Worm (Caenorhabditis elegans) whole organism, L4 larva: Measurements from ENCODE around the gene ham-2.

Source experiments
- fkh-10 ChIP-seq: fragments of 150-350 bp; optimal IDR thresholded peaks from 2 replicates; lab custom pipeline; 2014; ENCODE audit warnings: missing biosample characterization, missing genetic modification reagents, missing genetic modification characterization
- hlh-30 ChIP-seq: sonication (generic microtip); optimal IDR thresholded peaks from 2 replicates; lab custom pipeline; 2017; ENCODE audit warnings: antibody characterized with exemption, mild to moderate bottlenecking, missing genetic modification characterization, missing compliant biosample characterization; ENCODE audit not compliant: insufficient read depth
- jun-1 ChIP-seq: fragments of 150-350 bp; optimal IDR thresholded peaks from 2 replicates; lab custom pipeline; 2014; ENCODE audit warnings: missing biosample characterization, missing genetic modification reagents, missing genetic modification characterization
- madf-9 ChIP-seq: fragments of 200-800 bp; sonication (Bioruptor generic); conservative IDR thresholded peaks from 2 replicates; pipeline ENCODE4 v1.3.6; 2022; ENCODE audit warnings: missing genetic modification reagents, missing genetic modification characterization, missing compliant biosample characterization
- nhr-28 ChIP-seq: fragments of 150-350 bp; optimal IDR thresholded peaks from 2 replicates; lab custom pipeline; 2014; ENCODE audit warnings: missing biosample characterization, missing genetic modification characterization
- pqm-1 ChIP-seq: sonication (generic microtip); optimal IDR thresholded peaks from 2 replicates; lab custom pipeline; 2017; ENCODE audit warnings: missing biosample characterization, missing genetic modification characterization
- skn-1 ChIP-seq: fragments of 150-350 bp; optimal IDR thresholded peaks from 2 replicates; lab custom pipeline; 2014; ENCODE audit warnings: missing biosample characterization, missing genetic modification characterization
- unc-39 ChIP-seq: sonication (generic microtip); optimal IDR thresholded peaks from 2 replicates; lab custom pipeline; 2017; ENCODE audit warnings: missing biosample characterization, missing genetic modification characterization

ce11 chrX:4599526-4599925 lies 45.0 kb downstream of the ham-2 start:
- TF ChIP-seq pqm-1 (tag; lab: Kevin White, UChicago) (no peak), unc-39 (tag; lab: Kevin White, UChicago) (no peak), madf-9 (GFP tag; lab: Robert Waterston, UW) (no peak), nhr-28 (tag; lab: Kevin White, UChicago) (no peak), hlh-30 (tag; lab: Kevin White, UChicago) (no peak), jun-1 (tag; lab: Kevin White, UChicago) (no peak), skn-1 (tag; lab: Kevin White, UChicago) (no peak), fkh-10 (GFP tag; lab: Kevin White, UChicago) (no peak)
